Worm (Caenorhabditis elegans): ENCODE measurements around the gene M163.10.

- TF ChIP-seq fkh-10 (GFP tag; optimal IDR thresholded peaks at IDR 0.05) (no peak), lin-11 (tag; optimal IDR thresholded peaks at IDR 0.05) (no peak), hlh-30 (tag; optimal IDR thresholded peaks at IDR 0.05; ENCODE audit: insufficient read depth) (no peak), rnt-1 (tag; optimal IDR thresholded peaks at IDR 0.05) (no peak), ama-1 (optimal IDR thresholded peaks at IDR 0.05) (no peak), pqm-1 (tag; optimal IDR thresholded peaks at IDR 0.05) (no peak), pax-1 (tag; optimal IDR thresholded peaks at IDR 0.05) (no peak), ceh-34 (tag; optimal IDR thresholded peaks at IDR 0.05) (no peak), nhr-11 (tag; optimal IDR thresholded peaks at IDR 0.05) (no peak)
Measured at ce11 chrX:14515028-14515427, 44.2 kb downstream of the M163.10 start, which contains the start of gene gcsh-1.
